Worm (Caenorhabditis elegans) whole organism, L4 larva: ENCODE measurements around the gene abce-1.

Source experiments
- F44E2.7 ChIP-seq: fragments of 200-800 bp; sonication (Bioruptor generic); IDR thresholded peaks from 2 replicates; pipeline ENCODE4 v2.1.2; 2022; ENCODE audit warnings: missing genetic modification characterization, missing compliant biosample characterization
- T20F7.1 ChIP-seq: fragments of 200-800 bp; sonication (Bioruptor generic); optimal IDR thresholded peaks from 2 replicates; lab custom pipeline; 2018; ENCODE audit warnings: mild to moderate bottlenecking, missing genetic modification characterization, missing compliant biosample characterization
- T26A8.4 ChIP-seq: fragments of 200-800 bp; sonication (Bioruptor generic); IDR thresholded peaks from 2 replicates; pipeline ENCODE4 v1.3.6; 2022; ENCODE audit warnings: missing genetic modification characterization, missing compliant biosample characterization
- Y105C5A.15 ChIP-seq: fragments of 200-800 bp; sonication (Bioruptor generic); IDR thresholded peaks from 2 replicates; pipeline ENCODE4 v1.3.6; 2022; ENCODE audit warnings: missing genetic modification characterization, missing compliant biosample characterization
- aha-1 ChIP-seq: fragments of 150-350 bp; peaks from one replicate; lab custom pipeline; 2014; ENCODE audit warnings: missing biosample characterization, missing genetic modification characterization
- ama-1 ChIP-seq: fragments of 150-350 bp; optimal IDR thresholded peaks from 2 replicates; lab custom pipeline; 2014; ENCODE audit warnings: inconsistent platforms, mixed read lengths
- ctbp-1 ChIP-seq: fragments of 200-800 bp; sonication (Bioruptor generic); IDR thresholded peaks from 2 replicates; pipeline ENCODE4 v1.3.6; 2022; ENCODE audit warnings: missing genetic modification reagents, missing genetic modification characterization, missing compliant biosample characterization
- daf-12 ChIP-seq: fragments of 150-350 bp; optimal IDR thresholded peaks from 2 replicates; lab custom pipeline; 2014; ENCODE audit warnings: missing biosample characterization, missing genetic modification reagents, missing genetic modification characterization
- daf-8 ChIP-seq: fragments of 200-800 bp; sonication (Bioruptor generic); IDR thresholded peaks from 2 replicates; pipeline ENCODE4 v1.3.6; 2022; ENCODE audit warnings: missing genetic modification characterization, missing compliant biosample characterization
- dmd-6 ChIP-seq: fragments of 200-800 bp; sonication (Bioruptor generic); IDR thresholded peaks from 2 replicates; pipeline ENCODE4 v1.3.6; 2022; ENCODE audit warnings: missing genetic modification reagents, missing genetic modification characterization, missing compliant biosample characterization
- duxl-1 ChIP-seq: sonication (generic microtip); optimal IDR thresholded peaks from 2 replicates; lab custom pipeline; 2016; ENCODE audit warnings: mild to moderate bottlenecking, missing genetic modification characterization, moderate library complexity, missing compliant biosample characterization; ENCODE audit not compliant: poor library complexity
- dve-1 ChIP-seq: sonication (generic microtip); optimal IDR thresholded peaks from 2 replicates; lab custom pipeline; 2017; ENCODE audit warnings: antibody characterized with exemption, mild to moderate bottlenecking, missing genetic modification characterization, missing compliant biosample characterization; ENCODE audit not compliant: insufficient read depth
- mep-1 ChIP-seq: fragments of 150-350 bp; sonication (generic microtip); optimal IDR thresholded peaks from 3 replicates; lab custom pipeline; 2014; ENCODE audit warnings: missing biosample characterization, missing genetic modification characterization
- mxl-3 ChIP-seq: fragments of 200-800 bp; sonication (Bioruptor generic); optimal IDR thresholded peaks from 2 replicates; lab custom pipeline; 2018; ENCODE audit warnings: mild to moderate bottlenecking, missing genetic modification characterization, missing compliant biosample characterization
- nhr-111 ChIP-seq: fragments of 200-800 bp; sonication (Bioruptor generic); optimal IDR thresholded peaks from 2 replicates; lab custom pipeline; 2018; ENCODE audit warnings: mild to moderate bottlenecking, missing genetic modification characterization, missing compliant biosample characterization
- nhr-41 ChIP-seq: fragments of 200-800 bp; sonication (Bioruptor generic); IDR thresholded peaks from 2 replicates; pipeline ENCODE4 v1.3.6; 2022; ENCODE audit warnings: missing genetic modification reagents, missing genetic modification characterization, missing compliant biosample characterization
- nhr-76 ChIP-seq: fragments of 150-350 bp; optimal IDR thresholded peaks from 2 replicates; lab custom pipeline; 2014; ENCODE audit warnings: missing biosample characterization, missing genetic modification characterization
- php-3 ChIP-seq: fragments of 200-800 bp; sonication (Bioruptor generic); IDR thresholded peaks from 2 replicates; pipeline ENCODE4 v1.3.6; 2022; ENCODE audit warnings: missing genetic modification reagents, missing genetic modification characterization, missing compliant biosample characterization
- spr-3 ChIP-seq: fragments of 200-800 bp; sonication (Bioruptor generic); optimal IDR thresholded peaks from 2 replicates; lab custom pipeline; 2018; ENCODE audit warnings: mild to moderate bottlenecking, missing genetic modification characterization, missing compliant biosample characterization
- tag-97 ChIP-seq: fragments of 200-800 bp; sonication (Bioruptor generic); IDR thresholded peaks from 2 replicates; pipeline ENCODE4 v1.3.6; 2022; ENCODE audit warnings: missing genetic modification characterization, missing compliant biosample characterization
- unc-62 ChIP-seq, 3 experiments: fragments of 150-350 bp in 1 of 3; sonication (generic microtip); optimal IDR thresholded peaks in 2 of 3; peaks in 1 of 3; 1 replicate in 1 of 3; 2 replicates in 2 of 3; lab custom pipeline; 2014 to 2017; ENCODE audit warnings: missing biosample characterization in 3 of 3, missing genetic modification characterization in 3 of 3, missing genetic modification reagents in 3 of 3, missing genotype in 1 of 3
- zag-1 ChIP-seq: fragments of 150-350 bp; optimal IDR thresholded peaks from 2 replicates; lab custom pipeline; 2014; ENCODE audit warnings: missing biosample characterization, missing genetic modification characterization
- zfp-2 ChIP-seq: sonication (generic microtip); optimal IDR thresholded peaks from 2 replicates; lab custom pipeline; 2016; ENCODE audit warnings: mild to moderate bottlenecking, missing genetic modification characterization, missing compliant biosample characterization
- zip-11 ChIP-seq: fragments of 200-800 bp; sonication (Bioruptor generic); IDR thresholded peaks from 2 replicates; pipeline ENCODE4 v1.3.6; 2022; ENCODE audit warnings: missing genetic modification characterization, missing compliant biosample characterization

Gene abce-1

DNA sequence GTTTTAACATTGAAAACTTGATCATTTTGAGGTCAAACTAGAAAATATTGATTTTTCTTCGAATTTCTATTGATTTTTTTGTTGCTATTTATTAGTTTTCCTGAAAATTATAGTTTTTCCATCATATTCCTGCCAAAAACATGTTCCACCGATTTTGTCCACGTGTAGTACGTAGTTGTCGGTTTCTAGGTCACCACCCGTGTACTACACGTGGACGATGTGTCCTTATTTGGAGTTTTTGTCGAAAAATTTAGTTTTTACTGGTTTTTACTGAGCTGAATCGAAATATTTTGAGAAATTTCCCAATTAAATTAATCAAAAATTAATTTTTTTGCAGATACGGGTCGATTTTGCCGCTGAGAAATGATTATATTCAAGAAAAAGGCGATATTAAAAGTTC lies 34.2 kb downstream of the abce-1 start (continued):
- no peak for TF ChIP-seq Y105C5A.15
- no peak for TF ChIP-seq nhr-41 (GFP tag; lab: Robert Waterston, UW)
- TF ChIP-seq T20F7.1 (GFP tag; lab: Kevin White, UChicago), result peak; percentile 59
- TF ChIP-seq zag-1 (tag; lab: Kevin White, UChicago), result no peak
- peak; percentile 13 for TF ChIP-seq dve-1

DNA sequence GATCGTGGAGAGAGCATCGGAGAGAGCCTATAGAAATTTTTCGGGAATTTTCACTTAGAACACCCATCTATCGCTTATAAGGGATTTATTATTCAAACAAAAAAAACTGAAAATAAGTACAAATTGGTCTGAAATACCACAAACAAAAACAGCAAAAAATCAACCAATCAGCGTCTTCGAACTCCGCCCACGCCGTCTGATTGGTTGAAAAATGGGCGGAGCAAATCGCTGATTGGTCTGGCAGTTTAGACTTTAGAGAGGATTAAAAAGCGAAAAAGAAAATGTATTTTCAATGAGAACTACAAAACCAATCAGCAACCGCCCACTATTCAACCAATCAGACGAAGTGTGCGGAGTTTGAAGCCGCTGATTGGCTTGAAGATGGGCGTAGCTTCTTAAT lies 47.5 kb downstream of the abce-1 start:
- TF ChIP-seq mep-1 (tag; lab: Kevin White, UChicago) (no peak), unc-62 (GFP tag; optimal IDR thresholded peaks at IDR 0.05 in 1 of 2; lab: Kevin White, UChicago) (no peak), unc-62 (tag; optimal IDR thresholded peaks at IDR 0.05; lab: Kevin White, UChicago) (no peak), php-3 (GFP tag; lab: Robert Waterston, UW) (no peak), duxl-1 (tag; lab: Kevin White, UChicago) (no peak), spr-3 (GFP tag; lab: Kevin White, UChicago) (no peak), T26A8.4 (GFP tag; lab: Robert Waterston, UW) (no peak), dmd-6 (no peak), ama-1 (lab: Kevin White, UChicago) (no peak), mxl-3 (GFP tag; lab: Kevin White, UChicago) (no peak), daf-8 (GFP tag; lab: Robert Waterston, UW) (no peak), nhr-41 (GFP tag; lab: Robert Waterston, UW) (no peak), F44E2.7 (GFP tag; lab: Robert Waterston, UW) (no peak), daf-12 (tag; lab: Kevin White, UChicago) (no peak)

DNA sequence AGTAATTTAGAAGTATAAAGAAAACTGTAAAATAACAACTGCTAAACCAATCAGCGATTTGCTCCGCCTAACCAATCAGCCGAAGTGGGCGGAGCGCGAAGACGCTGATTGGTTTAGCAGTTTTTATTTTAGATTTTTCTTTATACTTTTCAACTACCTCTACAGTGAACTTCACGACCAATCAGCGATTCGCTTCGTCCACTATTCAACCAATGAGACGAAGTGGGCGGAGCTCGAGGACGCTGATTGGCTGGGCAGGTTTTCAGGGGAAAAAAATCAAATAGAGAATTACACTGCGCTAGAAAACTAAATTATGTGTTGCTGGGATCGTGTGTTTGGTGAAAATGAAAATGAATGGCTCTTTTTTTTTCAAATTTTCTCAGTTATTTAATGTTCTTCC lies 48.3 kb downstream of the abce-1 start:
- TF ChIP-seq aha-1 (tag; lab: Kevin White, UChicago) (peak; percentile 65), tag-97 (GFP tag; lab: Robert Waterston, UW) (no peak)
- TF ChIP-seq, all 104 proteins: peak for 1

DNA sequence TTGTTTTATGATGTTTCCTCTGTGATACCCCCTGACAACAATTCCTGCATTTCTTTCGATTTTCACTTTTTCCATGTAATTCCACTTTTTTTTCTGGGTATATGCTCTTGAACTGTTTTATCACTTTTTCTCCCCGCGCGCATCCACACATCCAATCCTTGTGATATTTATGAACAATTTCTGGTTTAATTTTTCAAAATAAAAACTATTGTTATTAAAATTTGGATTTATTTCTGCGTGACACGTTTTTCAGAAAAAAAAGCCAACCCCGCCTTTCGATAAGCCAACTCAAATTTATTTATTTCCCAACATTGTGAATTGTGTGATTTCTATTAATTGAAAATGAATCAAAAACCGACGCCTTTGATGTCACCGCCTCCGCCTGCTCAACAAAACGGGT lies 51.1 kb downstream of the abce-1 start, which contains the start of gene Y39E4B.11:
Gene Y39E4B.11, plus strand, starts transcription at position 301 of the 400 bp plus-strand sequence.
- TF ChIP-seq nhr-111, result peak; percentile 58
- TF ChIP-seq php-3 (GFP tag; lab: Robert Waterston, UW), result no peak
- no peak for TF ChIP-seq ama-1 (lab: Kevin White, UChicago)
- TF ChIP-seq ctbp-1 (GFP tag; lab: Robert Waterston, UW), result 0 out of 2 replicates have a peak, but pooled peaks have one; percentile 10

DNA sequence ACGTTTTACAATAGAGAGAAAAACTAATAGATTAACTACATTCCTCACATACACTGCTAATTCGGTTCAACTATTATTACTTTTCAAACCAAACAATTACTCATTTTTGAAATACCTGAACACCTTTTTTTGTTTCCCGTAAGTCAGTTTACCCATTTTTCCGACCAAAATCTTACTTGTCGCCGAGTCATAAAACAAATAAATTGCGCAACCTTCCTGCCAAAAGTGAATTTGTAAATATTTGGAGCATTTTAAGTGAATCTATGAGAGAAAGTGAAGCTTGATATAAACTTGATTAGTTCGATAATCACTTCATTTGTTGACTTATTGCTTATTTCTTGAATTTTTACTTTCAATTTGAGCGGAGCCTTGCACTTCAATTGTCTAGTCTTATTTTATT lies 55.4 kb downstream of the abce-1 start:
- TF ChIP-seq zfp-2 (tag; lab: Kevin White, UChicago), result no peak
- TF ChIP-seq zip-11 (GFP tag; lab: Robert Waterston, UW), result no peak
- TF ChIP-seq nhr-76 (tag; lab: Kevin White, UChicago), result no peak
